Worm (Caenorhabditis elegans): ENCODE measurements around the gene glc-3.
"Not testable (repeated sequence)": the region's sequence is repeated elsewhere in the genome, so short reads cannot be mapped to it uniquely, and the experiment has no call there.

DNA sequence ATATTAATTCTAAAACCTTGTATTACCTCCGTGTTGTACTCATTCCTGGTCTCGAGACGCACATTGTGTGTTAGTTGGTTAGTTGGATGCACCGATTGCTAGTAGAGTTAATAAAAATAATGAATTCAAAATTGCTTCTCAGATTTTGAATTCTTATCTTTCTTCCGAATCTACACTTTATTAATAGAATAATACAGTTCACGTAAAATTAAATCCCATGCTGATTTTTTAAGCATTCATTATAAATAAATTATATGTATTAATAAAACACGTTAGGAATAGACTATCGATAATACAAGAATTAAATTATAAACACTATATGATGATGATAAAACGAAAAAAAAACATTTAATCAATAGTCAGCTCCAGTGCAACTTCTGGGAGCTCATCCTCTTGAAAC is 15.0 kb upstream of the glc-3 start, which contains the start of gene ZC317.6:
- not testable (repeated sequence) for TF ChIP-seq W03F9.2, dao-5 (tag; optimal IDR thresholded peaks at IDR 0.05)

Measured in whole organism, L4/young adult.